Fruit fly (Drosophila melanogaster): ENCODE measurements around the gene CG12951.

CG12951 gene

DNA sequence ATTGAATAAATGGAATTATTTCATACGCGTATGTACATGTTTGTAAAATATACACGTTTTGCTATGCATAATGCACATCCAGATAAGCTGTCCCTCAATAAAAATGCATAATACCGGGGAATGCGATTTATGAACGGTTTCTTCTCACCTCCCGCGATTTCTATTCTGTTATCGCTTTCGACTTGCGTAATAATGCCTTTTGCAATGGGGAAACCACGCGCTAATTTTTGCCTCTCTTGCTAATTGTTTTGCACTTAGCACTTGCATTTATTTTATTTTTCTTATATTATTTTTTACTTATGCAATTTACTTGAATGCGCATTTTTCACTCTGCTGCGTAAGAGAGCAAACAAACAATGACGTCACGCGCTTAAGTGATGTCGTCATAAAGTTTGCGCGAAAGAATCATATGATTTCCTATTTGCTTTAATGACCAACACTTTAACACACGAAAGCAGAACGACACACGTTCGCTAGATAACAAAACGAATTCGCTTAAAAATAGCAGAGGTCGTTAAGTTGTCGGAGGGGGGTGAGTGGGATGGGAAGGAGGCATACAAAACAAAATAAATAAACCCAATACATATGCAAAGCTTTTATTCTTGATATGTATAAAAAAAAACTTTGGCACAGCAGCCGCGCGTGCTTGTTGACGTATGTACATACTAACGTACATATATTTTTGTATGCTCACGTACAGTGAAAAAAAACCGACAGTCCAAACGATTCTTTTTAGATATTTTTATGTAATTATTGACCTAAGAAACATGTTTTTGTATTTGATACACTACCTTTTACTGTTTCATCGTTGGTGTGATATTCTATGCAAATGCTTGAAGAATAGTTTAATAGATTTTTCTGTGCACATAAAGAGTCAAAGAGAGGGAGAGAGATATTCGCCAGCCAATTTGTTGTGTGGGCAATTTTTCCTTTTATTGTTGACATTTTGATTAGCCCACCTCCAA is 21.6 kb upstream of the CG12951 start:
- TF ChIP-seq usp (GFP tag; optimal IDR thresholded peaks at IDR 0.05): no peak
- no peak for TF ChIP-seq CG8478 (optimal IDR thresholded peaks at IDR 0.05)
- no peak for TF ChIP-seq psq (optimal IDR thresholded peaks at IDR 0.05)

- TF ChIP-seq usp (GFP tag; optimal IDR thresholded peaks at IDR 0.05): no peak
- TF ChIP-seq EcR (GFP tag; optimal IDR thresholded peaks at IDR 0.05): no peak
- no peak for TF ChIP-seq CG8478 (optimal IDR thresholded peaks at IDR 0.05)
- peak; percentile 28 for TF ChIP-seq pan (optimal IDR thresholded peaks at IDR 0.05)
- TF ChIP-seq psq (optimal IDR thresholded peaks at IDR 0.05): no peak
- no peak for TF ChIP-seq Dll (optimal IDR thresholded peaks at IDR 0.05)
Measured at dm6 chr3R:9350561-9351379, 20.6 kb upstream of the CG12951 start.

dm6 chr3R:9349267-9349820 is 19.2 kb upstream of the CG12951 start:
- TF ChIP-seq pan (optimal IDR thresholded peaks at IDR 0.05) (no peak), EcR (GFP tag; optimal IDR thresholded peaks at IDR 0.05) (no peak), usp (GFP tag; optimal IDR thresholded peaks at IDR 0.05) (no peak), psq (optimal IDR thresholded peaks at IDR 0.05) (no peak), CG8478 (optimal IDR thresholded peaks at IDR 0.05) (no peak)

DNA sequence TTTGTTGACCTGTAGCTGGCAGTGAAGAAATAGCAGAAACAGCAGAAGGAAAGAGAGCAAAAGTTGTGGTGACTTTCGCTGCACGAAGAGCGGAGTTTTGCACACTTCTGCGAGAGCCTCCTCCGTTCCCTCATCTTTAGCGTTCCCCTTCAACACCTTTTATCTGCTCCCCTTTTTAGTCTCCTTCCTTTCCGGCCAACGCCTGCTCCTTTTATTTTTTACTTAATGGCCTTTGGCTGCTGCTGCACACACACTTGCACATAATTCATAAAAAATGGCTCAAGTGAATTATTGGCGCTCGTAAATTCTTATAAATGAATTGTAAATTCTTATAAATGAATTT is 18.2 kb upstream of the CG12951 start:
- TF ChIP-seq pan (optimal IDR thresholded peaks at IDR 0.05) (no peak), psq (optimal IDR thresholded peaks at IDR 0.05) (no peak), Dll (optimal IDR thresholded peaks at IDR 0.05) (no peak)

DNA sequence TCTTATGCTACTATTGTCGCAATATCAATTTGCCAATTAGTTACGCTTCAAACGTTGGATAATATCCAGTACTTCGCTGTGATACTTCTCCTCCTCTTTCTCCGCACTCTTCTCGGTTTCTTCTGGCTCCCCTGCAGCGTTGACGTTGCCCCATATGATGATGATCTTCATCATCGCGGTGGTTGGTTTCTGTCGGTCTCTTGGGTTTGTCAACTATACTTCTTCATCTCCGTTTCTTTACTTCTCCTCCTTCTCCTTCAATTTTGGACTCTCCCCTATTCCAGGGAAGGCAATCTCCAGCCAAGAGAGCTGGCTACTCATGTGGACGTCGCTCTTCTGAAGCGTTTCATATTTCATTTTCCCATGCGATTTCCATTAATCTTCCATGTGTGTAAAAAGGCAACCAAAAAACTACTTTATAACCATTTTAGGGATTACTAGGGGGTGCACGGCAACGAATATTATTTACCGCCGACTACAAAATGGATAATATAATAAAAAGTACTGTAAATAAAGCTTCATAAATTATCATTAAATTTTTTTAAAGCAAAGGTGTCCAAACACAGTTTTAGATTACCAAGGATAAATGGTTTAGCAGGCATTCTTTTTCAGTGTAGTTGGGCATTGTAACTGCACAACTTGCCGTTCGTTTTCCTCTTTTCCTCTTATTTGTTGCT is 17.7 kb upstream of the CG12951 start:
- no peak for TF ChIP-seq CG8478 (optimal IDR thresholded peaks at IDR 0.05)
- TF ChIP-seq Dll (optimal IDR thresholded peaks at IDR 0.05): no peak
- no peak for TF ChIP-seq usp (GFP tag; optimal IDR thresholded peaks at IDR 0.05)
- TF ChIP-seq pan (optimal IDR thresholded peaks at IDR 0.05): no peak
- TF ChIP-seq EcR (GFP tag; optimal IDR thresholded peaks at IDR 0.05): no peak
- TF ChIP-seq psq (optimal IDR thresholded peaks at IDR 0.05): no peak

DNA sequence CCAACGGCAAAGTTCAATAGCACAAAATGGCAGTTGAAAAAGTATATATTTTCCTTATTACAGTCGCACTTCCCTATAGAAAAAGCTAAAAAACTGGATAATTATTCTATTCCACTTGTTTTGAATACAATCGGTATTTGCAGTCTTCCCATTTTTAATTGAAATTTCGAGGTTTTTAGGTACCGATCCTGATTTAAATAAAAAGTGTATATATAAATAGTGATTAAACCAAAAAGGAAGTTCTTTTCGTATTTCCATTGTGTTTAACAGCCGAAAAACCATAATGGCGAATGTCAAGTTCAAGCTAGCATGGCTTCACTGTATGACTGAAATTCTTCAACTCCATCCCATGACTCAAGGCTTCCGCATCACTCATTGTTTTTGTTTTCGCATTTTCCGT is 16.4 kb upstream of the CG12951 start:
- TF ChIP-seq EcR (GFP tag; optimal IDR thresholded peaks at IDR 0.05): no peak
- TF ChIP-seq CG8478 (optimal IDR thresholded peaks at IDR 0.05): no peak
- TF ChIP-seq Dll (optimal IDR thresholded peaks at IDR 0.05): no peak
- TF ChIP-seq psq (optimal IDR thresholded peaks at IDR 0.05): no peak
- no peak for TF ChIP-seq usp (GFP tag; optimal IDR thresholded peaks at IDR 0.05)
- no peak for TF ChIP-seq pan (optimal IDR thresholded peaks at IDR 0.05)

DNA sequence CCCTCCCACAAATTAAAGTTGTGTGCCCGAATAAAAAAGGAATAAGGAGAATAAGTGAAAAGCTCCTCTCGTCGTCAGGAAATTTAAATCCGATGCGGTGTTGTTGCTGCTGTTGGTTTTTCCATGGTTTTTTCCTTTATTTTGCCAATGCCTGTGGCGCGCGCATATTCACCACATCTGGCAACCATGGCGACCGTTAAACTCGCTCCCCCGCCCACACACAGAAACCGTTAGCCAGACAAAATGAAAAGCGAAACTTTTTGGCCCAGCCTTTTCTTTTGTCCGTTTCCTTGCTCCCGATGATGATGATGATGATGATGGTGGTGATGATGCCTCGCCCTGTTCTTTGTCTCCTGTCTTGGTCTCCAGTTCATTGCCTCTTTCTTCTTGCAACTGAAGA is 15.8 kb upstream of the CG12951 start:
- no peak for TF ChIP-seq CG8478 (optimal IDR thresholded peaks at IDR 0.05)
- TF ChIP-seq EcR (GFP tag; optimal IDR thresholded peaks at IDR 0.05): peak in 1 of 2 experiments; percentile 4
- no peak for TF ChIP-seq psq (optimal IDR thresholded peaks at IDR 0.05)

dm6 chr3R:9344791-9345208 is 14.7 kb upstream of the CG12951 start:
- no peak for TF ChIP-seq CG8478 (optimal IDR thresholded peaks at IDR 0.05)
- no peak for TF ChIP-seq pan (optimal IDR thresholded peaks at IDR 0.05)
- no peak for TF ChIP-seq psq (optimal IDR thresholded peaks at IDR 0.05)
- TF ChIP-seq usp (GFP tag; optimal IDR thresholded peaks at IDR 0.05): no peak
- TF ChIP-seq EcR (GFP tag; optimal IDR thresholded peaks at IDR 0.05): no peak
- TF ChIP-seq Dll (optimal IDR thresholded peaks at IDR 0.05): no peak

DNA sequence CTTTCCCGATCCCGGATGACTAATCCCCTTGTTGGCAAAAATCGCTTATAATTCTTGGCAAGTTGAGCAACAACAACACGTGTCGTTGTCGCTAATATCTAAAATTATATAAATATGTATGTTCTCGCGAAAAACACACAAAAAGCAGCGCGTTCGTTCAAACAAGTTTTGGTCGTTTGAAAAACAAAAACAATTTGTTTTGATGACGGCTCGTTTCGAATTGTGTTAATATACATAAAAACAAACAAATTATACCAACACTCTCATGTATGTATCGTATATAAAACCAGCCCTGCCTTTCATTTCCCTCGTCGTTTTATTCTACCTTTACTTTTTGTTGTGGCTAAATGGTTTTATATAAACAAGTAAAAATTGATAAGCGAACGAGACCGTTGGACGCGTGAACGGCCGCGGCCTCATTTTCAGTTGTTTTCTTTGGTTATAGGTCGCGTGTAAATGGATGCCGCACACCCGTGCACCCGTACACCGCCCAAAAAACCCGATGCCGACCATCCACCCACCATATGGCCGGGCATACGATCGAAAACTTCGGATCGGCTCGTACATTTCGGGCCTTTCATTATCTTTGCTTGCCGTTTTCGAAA is 14.2 kb upstream of the CG12951 start:
- TF ChIP-seq pan (optimal IDR thresholded peaks at IDR 0.05): peak; percentile 20
- TF ChIP-seq EcR (GFP tag; optimal IDR thresholded peaks at IDR 0.05): no peak
- TF ChIP-seq Dll (optimal IDR thresholded peaks at IDR 0.05): no peak

DNA sequence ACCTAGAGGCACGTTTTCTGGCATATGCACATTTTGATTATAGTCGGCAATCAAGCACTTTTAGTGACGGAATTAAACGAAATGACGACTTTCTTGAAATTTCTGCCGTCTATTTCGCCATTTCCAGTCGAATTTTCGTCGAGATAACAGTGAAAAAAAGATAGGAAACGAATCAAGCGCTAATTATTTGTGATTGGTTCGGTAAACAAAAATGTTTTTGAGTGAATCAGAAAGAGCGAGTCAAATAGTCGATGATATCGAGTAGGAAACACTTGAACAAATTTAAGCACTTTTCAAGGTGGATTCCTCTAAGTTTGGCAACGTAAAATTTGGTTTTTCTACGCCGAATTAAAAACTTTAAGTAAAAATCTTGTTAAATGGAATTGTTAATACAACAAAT is 13.5 kb upstream of the CG12951 start:
- TF ChIP-seq psq (optimal IDR thresholded peaks at IDR 0.05): no peak
- no peak for TF ChIP-seq pan (optimal IDR thresholded peaks at IDR 0.05)
- TF ChIP-seq CG8478 (optimal IDR thresholded peaks at IDR 0.05): no peak
- TF ChIP-seq usp (GFP tag; optimal IDR thresholded peaks at IDR 0.05): no peak
- no peak for TF ChIP-seq Dll (optimal IDR thresholded peaks at IDR 0.05)
- TF ChIP-seq EcR (GFP tag; optimal IDR thresholded peaks at IDR 0.05): no peak

DNA sequence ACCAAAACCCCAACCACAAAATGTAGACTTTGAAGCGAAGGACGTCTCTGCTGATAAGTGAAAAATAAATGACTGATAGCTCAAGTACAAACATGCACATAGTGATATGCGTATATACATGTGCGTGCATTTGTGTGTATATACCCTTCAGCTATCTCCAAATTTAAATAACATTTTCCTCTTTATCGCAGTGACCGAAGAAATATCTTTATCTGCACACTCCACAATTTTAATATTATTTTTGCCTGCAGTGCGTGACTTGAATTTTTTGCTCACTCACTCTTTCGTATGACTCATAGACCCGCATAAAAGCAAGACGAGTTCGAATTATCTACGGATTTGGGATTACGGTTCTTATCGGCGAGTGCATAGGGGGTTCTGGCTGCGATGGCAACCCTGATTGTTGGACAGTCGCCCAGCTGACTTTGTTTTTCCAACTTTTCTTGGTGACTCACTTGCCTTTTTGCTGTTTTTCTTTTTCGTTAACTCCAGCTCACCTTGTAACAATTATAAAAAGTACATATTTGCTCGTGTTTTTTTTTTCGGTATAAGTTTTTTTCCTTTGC is 13.0 kb upstream of the CG12951 start:
- TF ChIP-seq CG8478 (optimal IDR thresholded peaks at IDR 0.05) (no peak), usp (GFP tag; optimal IDR thresholded peaks at IDR 0.05) (no peak), EcR (GFP tag; optimal IDR thresholded peaks at IDR 0.05) (no peak), psq (optimal IDR thresholded peaks at IDR 0.05) (no peak), Dll (optimal IDR thresholded peaks at IDR 0.05) (no peak), pan (optimal IDR thresholded peaks at IDR 0.05) (no peak)

Measured in whole organism.